Fruit fly (Drosophila melanogaster) whole organism, wandering third instar larva: Measurements from ENCODE around the gene CG15169.

Experiments used
- CG32264 ChIP-seq: fragments of 200-800 bp; sonication (Bioruptor generic); optimal IDR thresholded peaks from 2 replicates; lab custom pipeline; 2016; ENCODE audit warnings: missing biosample characterization, missing genetic modification characterization
- CG9705 ChIP-seq: fragments of 200-800 bp; sonication (Bioruptor generic); optimal IDR thresholded peaks from 2 replicates; lab custom pipeline; 2018; ENCODE audit warnings: missing biosample characterization, mild to moderate bottlenecking, missing genetic modification characterization
- Dfd ChIP-seq: fragments of >200 bp; optimal IDR thresholded peaks from 2 replicates; lab custom pipeline; 2017; ENCODE audit warnings: missing biosample characterization, missing genetic modification characterization
- Dif ChIP-seq: fragments of 200-275, 200-300 bp; sonication (Bioruptor generic); optimal IDR thresholded peaks from 2 replicates; lab custom pipeline; 2018; ENCODE audit warnings: missing biosample characterization, missing genetic modification characterization; ENCODE audit not compliant: partially characterized antibody
- HLH106 ChIP-seq: fragments of 200-800 bp; optimal IDR thresholded peaks from 3 replicates; lab custom pipeline; 2019; ENCODE audit warnings: missing biosample characterization, mild to moderate bottlenecking, missing genetic modification characterization, moderate library complexity
- Hnf4 ChIP-seq: fragments of 200-800 bp; sonication (Bioruptor generic); optimal IDR thresholded peaks from 2 replicates; lab custom pipeline; 2016; ENCODE audit warnings: missing biosample characterization, mild to moderate bottlenecking, missing genetic modification characterization
- Hr78 ChIP-seq: fragments of >200 bp; optimal IDR thresholded peaks from 2 replicates; lab custom pipeline; 2017; ENCODE audit warnings: missing biosample characterization, missing genetic modification characterization
- Jra ChIP-seq: sonication (Bioruptor generic); optimal IDR thresholded peaks from 2 replicates; lab custom pipeline; 2016; ENCODE audit warnings: missing biosample characterization, missing genetic modification characterization
- Mio ChIP-seq: sonication (Bioruptor generic); optimal IDR thresholded peaks from 2 replicates; lab custom pipeline; 2016; ENCODE audit warnings: missing biosample characterization, missing genetic modification characterization
- N ChIP-seq: fragments of >200 bp; optimal IDR thresholded peaks from 2 replicates; lab custom pipeline; 2018; ENCODE audit warnings: missing biosample characterization, missing external identifiers, missing genetic modification characterization
- OdsH ChIP-seq: fragments of 200-800 bp; sonication (Bioruptor generic); optimal IDR thresholded peaks from 2 replicates; lab custom pipeline; 2016; ENCODE audit warnings: missing biosample characterization, mild to moderate bottlenecking, missing genetic modification characterization
- Rel ChIP-seq, 2 experiments: fragments of 200-800 bp; sonication (Bioruptor generic) in 1 of 2; optimal IDR thresholded peaks; 2 replicates in 1 of 2; 3 replicates in 1 of 2; lab custom pipeline; 2016 to 2019; ENCODE audit warnings: mild to moderate bottlenecking in 2 of 2, missing biosample characterization in 2 of 2, missing genetic modification characterization in 2 of 2, moderate library complexity in 1 of 2
- Sp1 ChIP-seq: fragments of 200-800 bp; sonication (Bioruptor generic); optimal IDR thresholded peaks from 3 replicates; lab custom pipeline; 2019; ENCODE audit warnings: missing biosample characterization, mild to moderate bottlenecking, missing genetic modification characterization, moderate library complexity
- Vsx2 ChIP-seq: fragments of 200-300, 225-300 bp; sonication (Bioruptor generic); optimal IDR thresholded peaks from 2 replicates; lab custom pipeline; 2018; ENCODE audit warnings: missing biosample characterization, missing genetic modification characterization; ENCODE audit not compliant: partially characterized antibody
- br ChIP-seq: fragments of 200-800 bp; sonication (Bioruptor generic); optimal IDR thresholded peaks from 2 replicates; lab custom pipeline; 2016; ENCODE audit warnings: missing biosample characterization, missing genetic modification characterization
- brk ChIP-seq: fragments of 200-800 bp; sonication (Bioruptor generic); optimal IDR thresholded peaks from 2 replicates; lab custom pipeline; 2016; ENCODE audit warnings: missing biosample characterization, mild to moderate bottlenecking, missing genetic modification characterization
- dl ChIP-seq, 2 experiments: fragments of 175-275, 200-275 bp in 1 of 2; fragments of 200-275 bp in 1 of 2; sonication (Bioruptor generic); optimal IDR thresholded peaks; lab custom pipeline; 2018; ENCODE audit warnings: mild to moderate bottlenecking in 2 of 2, missing biosample characterization in 2 of 2, missing genetic modification characterization in 2 of 2, moderate library complexity in 2 of 2; ENCODE audit not compliant: partially characterized antibody in 2 of 2, insufficient read depth in 1 of 2
- dmrt93B ChIP-seq: fragments of 200-800 bp; sonication (Bioruptor generic); optimal IDR thresholded peaks from 2 replicates; lab custom pipeline; 2018; ENCODE audit warnings: missing biosample characterization, mild to moderate bottlenecking, missing genetic modification characterization
- dsf ChIP-seq: sonication (Bioruptor generic); optimal IDR thresholded peaks from 2 replicates; lab custom pipeline; 2016; ENCODE audit warnings: missing biosample characterization, missing genetic modification characterization, borderline replicate concordance
- ey ChIP-seq: fragments of 200-800 bp; sonication (Bioruptor generic); optimal IDR thresholded peaks from 2 replicates; lab custom pipeline; 2016; ENCODE audit warnings: missing biosample characterization, missing genetic modification characterization
- foxo ChIP-seq, 2 experiments: fragments of 200-800 bp; sonication (Bioruptor generic); optimal IDR thresholded peaks; 2 replicates in 1 of 2; 3 replicates in 1 of 2; lab custom pipeline; 2016 to 2017; ENCODE audit warnings: missing biosample characterization in 2 of 2, missing genetic modification characterization in 2 of 2
- fru ChIP-seq: fragments of 200-800 bp; sonication (Bioruptor generic); optimal IDR thresholded peaks from 3 replicates; lab custom pipeline; 2016; ENCODE audit warnings: missing biosample characterization, mild to moderate bottlenecking, missing genetic modification characterization
- h ChIP-seq: fragments of 200-800 bp; sonication (Bioruptor generic); optimal IDR thresholded peaks from 3 replicates; lab custom pipeline; 2016; ENCODE audit warnings: missing biosample characterization, mild to moderate bottlenecking, missing genetic modification characterization
- jim ChIP-seq: fragments of 175-275, 200-325 bp; sonication (Bioruptor generic); optimal IDR thresholded peaks from 2 replicates; lab custom pipeline; 2016; ENCODE audit warnings: missing biosample characterization, mild to moderate bottlenecking, missing genetic modification characterization
- lola ChIP-seq: fragments of >200 bp; optimal IDR thresholded peaks from 2 replicates; lab custom pipeline; 2017; ENCODE audit warnings: missing biosample characterization, missing genetic modification characterization
- pan ChIP-seq: fragments of >200 bp; optimal IDR thresholded peaks from 2 replicates; lab custom pipeline; 2017
- psq ChIP-seq: fragments of 200-800 bp; sonication (Bioruptor generic); optimal IDR thresholded peaks from 3 replicates; lab custom pipeline; 2017; ENCODE audit warnings: missing biosample characterization, mild to moderate bottlenecking, missing genetic modification characterization, moderate library complexity
- rgr ChIP-seq: fragments of 200-800 bp; sonication (Bioruptor generic); optimal IDR thresholded peaks from 3 replicates; lab custom pipeline; 2016; ENCODE audit warnings: missing biosample characterization, mild to moderate bottlenecking, missing genetic modification characterization
- sage ChIP-seq: fragments of 200-800 bp; sonication (Bioruptor generic); optimal IDR thresholded peaks from 2 replicates; lab custom pipeline; 2016; ENCODE audit warnings: missing biosample characterization, mild to moderate bottlenecking, missing genetic modification characterization
- sv ChIP-seq: fragments of 200-800 bp; sonication (Bioruptor generic); optimal IDR thresholded peaks from 3 replicates; lab custom pipeline; 2016; ENCODE audit warnings: missing biosample characterization, missing genetic modification characterization
- tai ChIP-seq: sonication (Bioruptor generic); optimal IDR thresholded peaks from 2 replicates; lab custom pipeline; 2016; ENCODE audit warnings: missing biosample characterization, missing genetic modification characterization
- usp ChIP-seq: fragments of >200 bp; optimal IDR thresholded peaks from 2 replicates; lab custom pipeline; 2017; ENCODE audit warnings: missing biosample characterization, missing genetic modification characterization
- woc ChIP-seq: sonication (Bioruptor generic); optimal IDR thresholded peaks from 2 replicates; lab custom pipeline; 2016; ENCODE audit warnings: missing biosample characterization, mild to moderate bottlenecking, missing genetic modification characterization

CG15169 gene

DNA sequence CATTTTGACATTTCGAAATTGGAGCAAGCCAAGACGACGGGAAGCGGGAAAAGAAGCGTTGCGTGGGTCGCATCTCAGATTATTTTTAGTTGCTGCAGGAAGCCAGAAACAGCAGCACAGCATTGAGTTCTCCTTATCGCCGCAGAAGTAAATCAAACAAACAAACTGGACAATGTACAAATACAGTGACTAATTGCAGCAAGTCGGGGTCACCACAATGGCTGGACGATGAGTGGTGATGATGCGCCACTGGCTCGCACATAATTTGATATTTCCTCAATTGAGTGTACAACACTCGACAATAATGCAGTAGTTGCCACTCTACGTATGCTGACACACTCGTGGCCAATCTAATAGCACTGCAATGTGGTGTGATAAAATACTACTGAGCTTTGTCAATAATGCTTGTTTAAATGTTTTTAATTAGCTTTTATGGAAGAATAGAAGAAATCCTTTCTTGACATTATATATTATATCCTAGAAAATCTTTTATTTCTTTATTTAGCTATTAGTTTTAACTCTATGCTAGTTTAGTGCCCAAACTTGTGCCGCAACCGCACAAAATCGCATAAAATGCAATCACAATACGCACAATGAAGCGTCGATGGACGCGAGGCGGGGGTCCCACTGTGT, 8.8 kb upstream of the CG15169 start:
- TF ChIP-seq foxo (GFP tag; optimal IDR thresholded peaks at IDR 0.05; lab: Kevin White, UChicago): peak in 1 of 2 experiments; percentile 20
- no peak for TF ChIP-seq ey
- TF ChIP-seq h (GFP tag; lab: Kevin White, UChicago): no peak
- TF ChIP-seq lola (GFP tag; lab: Kevin White, UChicago): no peak

DNA sequence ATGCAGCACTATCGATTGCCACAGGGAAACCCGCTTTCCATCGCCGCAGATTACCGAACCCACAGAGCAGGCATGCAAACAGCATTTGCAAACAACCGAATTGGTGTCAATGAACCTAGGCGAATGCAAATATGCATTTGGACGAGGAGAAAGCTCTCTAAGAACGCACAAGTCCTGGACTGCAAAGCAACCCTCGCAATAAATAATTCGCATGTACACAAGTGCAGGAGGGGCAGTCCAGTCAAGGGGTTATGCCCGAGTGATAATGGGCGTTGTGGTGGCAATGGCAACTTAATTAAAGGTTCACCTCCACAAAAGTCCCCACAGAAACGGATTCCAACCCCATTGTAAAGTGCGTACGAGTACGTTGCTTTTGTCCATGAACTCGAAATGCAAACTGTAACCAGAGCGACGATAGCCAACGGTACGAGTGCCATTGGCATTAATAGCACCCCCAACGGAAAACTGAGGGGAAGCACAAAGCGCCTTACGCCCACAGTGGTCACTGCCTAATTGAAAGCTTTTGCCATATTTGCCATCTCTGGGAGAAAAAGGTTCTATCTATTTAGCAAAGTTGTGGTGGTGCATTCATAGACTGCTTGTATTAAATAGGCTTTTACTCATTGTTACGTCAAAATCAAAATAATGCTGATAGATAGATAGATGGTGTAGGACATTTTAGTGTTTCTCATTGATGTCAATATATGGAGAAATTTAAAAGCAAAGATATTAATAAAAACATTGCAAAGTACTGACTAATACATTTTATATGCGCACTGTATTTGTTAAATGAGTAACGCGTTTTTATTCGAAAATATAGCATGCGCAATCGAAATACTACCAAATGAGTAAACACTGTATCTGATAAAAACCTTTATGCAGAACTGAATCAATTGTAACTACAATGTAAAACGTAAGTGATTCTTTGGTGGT, 7.7 kb upstream of the CG15169 start:
- TF ChIP-seq rgr (GFP tag; lab: Kevin White, UChicago) (no peak), Jra (no peak), CG32264 (GFP tag; lab: Kevin White, UChicago) (no peak), Hr78 (GFP tag; lab: Kevin White, UChicago) (no peak), N (GFP tag; lab: Kevin White, UChicago) (no peak), pan (lab: Kevin White, UChicago) (no peak), br (GFP tag; lab: Kevin White, UChicago) (peak; percentile 28), sage (no peak), Dfd (GFP tag; lab: Kevin White, UChicago) (no peak), dmrt93B (no peak), foxo (GFP tag; optimal IDR thresholded peaks at IDR 0.05; lab: Kevin White, UChicago) (peak in 1 of 2 experiments; percentile 19), Rel (GFP tag; optimal IDR thresholded peaks at IDR 0.05; lab: Kevin White, UChicago) (no peak), Rel (tag; optimal IDR thresholded peaks at IDR 0.05; lab: Kevin White, UChicago) (no peak), tai (peak; percentile 23), HLH106 (tag; lab: Kevin White, UChicago) (peak; percentile 11), fru (no peak), lola (GFP tag; lab: Kevin White, UChicago) (no peak), woc (peak; percentile 14), dl (GFP tag; optimal IDR thresholded peaks at IDR 0.05; lab: Kevin White, UChicago; ENCODE audit: insufficient read depth in 1 of 2, partially characterized antibody in 2 of 2) (no peak), sv (GFP tag; lab: Kevin White, UChicago) (no peak), jim (GFP tag; lab: Kevin White, UChicago) (no peak), Hnf4 (GFP tag; lab: Kevin White, UChicago) (no peak), Mio (GFP tag; lab: Kevin White, UChicago) (no peak), usp (GFP tag; lab: Kevin White, UChicago) (no peak), psq (GFP tag; lab: Kevin White, UChicago) (no peak), dsf (GFP tag; lab: Kevin White, UChicago) (no peak), Sp1 (GFP tag; lab: Kevin White, UChicago) (peak; percentile 4), OdsH (no peak), brk (GFP tag; lab: Kevin White, UChicago) (no peak), Vsx2 (no peak), ey (no peak), CG9705 (GFP tag; lab: Kevin White, UChicago) (no peak), Dif (GFP tag; lab: Kevin White, UChicago) (no peak)

DNA sequence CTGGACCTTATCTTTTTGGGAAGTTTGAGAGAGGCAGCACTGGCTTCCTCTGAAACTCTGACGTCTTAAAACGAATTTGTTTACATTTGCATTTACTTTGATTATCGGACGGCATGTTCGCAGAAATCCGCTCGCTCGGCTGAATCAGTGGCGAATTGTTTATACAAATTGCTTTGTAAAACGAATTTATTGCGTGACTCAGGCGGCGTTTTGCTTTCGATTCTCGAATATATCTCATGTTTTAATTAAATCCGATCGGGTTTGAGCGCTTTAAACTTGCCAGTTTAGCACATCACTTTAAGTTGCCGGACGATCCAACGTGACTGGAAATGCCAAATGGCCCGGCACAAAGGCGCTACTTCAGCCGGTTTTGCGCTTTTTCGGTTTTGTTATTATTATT, 6.7 kb upstream of the CG15169 start:
- no peak for TF ChIP-seq psq (GFP tag; lab: Kevin White, UChicago)
- no peak for TF ChIP-seq brk (GFP tag; lab: Kevin White, UChicago)
- TF ChIP-seq Jra: no peak
